Worm (Caenorhabditis elegans): ENCODE results near the gene pacl-1.
A peak's percentile ranks its signal among the peaks of the same experiment; 100 is the strongest.

Gene pacl-1

DNA sequence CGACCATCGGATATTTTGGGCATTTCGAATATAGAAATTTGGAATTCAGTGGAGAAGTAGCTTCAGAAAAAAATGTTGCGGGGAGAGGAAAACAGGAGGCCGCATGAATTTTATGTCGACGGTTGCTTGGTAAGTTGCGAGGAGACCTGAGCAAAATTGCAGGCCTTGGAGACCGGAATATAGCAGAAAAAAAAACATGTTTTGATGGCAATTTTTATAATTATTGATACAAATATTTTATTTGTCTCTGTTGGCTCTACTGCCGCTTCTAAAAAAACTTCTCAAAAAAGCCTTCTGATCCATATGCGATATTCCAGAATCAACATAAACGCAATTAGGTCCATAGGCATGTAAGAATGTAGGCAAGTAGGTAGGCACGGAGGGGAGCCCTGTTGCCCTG lies at the start of gene pacl-1:
pacl-1 (minus strand) TSS at position 101 of the 400 bp plus-strand sequence.
- TF ChIP-seq lsy-2 (tag; optimal IDR thresholded peaks at IDR 0.05) (no peak), nhr-28 (tag; optimal IDR thresholded peaks at IDR 0.05) (no peak), arid-1 (GFP tag; conservative IDR thresholded peaks at IDR 0.05) (no peak), tra-1 (GFP tag; IDR thresholded peaks at IDR 0.05) (no peak), duxl-1 (tag; optimal IDR thresholded peaks at IDR 0.05; ENCODE audit: poor library complexity) (no peak), F37D6.2 (tag; optimal IDR thresholded peaks at IDR 0.05) (no peak), ceh-20 (GFP tag; IDR thresholded peaks at IDR 0.05) (no peak), lir-3 (tag; optimal IDR thresholded peaks at IDR 0.05) (no peak), pha-4 (GFP tag; IDR thresholded peaks at IDR 0.05) (no peak), pha-4 (tag; optimal IDR thresholded peaks at IDR 0.05) (no peak), php-3 (GFP tag; IDR thresholded peaks at IDR 0.05) (no peak), mdl-1 (tag; optimal IDR thresholded peaks at IDR 0.05) (no peak), dpl-1 (GFP tag; optimal IDR thresholded peaks at IDR 0.05) (no peak), nhr-76 (tag; optimal IDR thresholded peaks at IDR 0.05) (no peak), lin-13 (GFP tag; optimal IDR thresholded peaks at IDR 0.05) (no peak), Y48G9A.11 (GFP tag; IDR thresholded peaks at IDR 0.05) (no peak), madf-5 (GFP tag; IDR thresholded peaks at IDR 0.05) (no peak), gei-8 (GFP tag; optimal IDR thresholded peaks at IDR 0.05) (no peak)

DNA sequence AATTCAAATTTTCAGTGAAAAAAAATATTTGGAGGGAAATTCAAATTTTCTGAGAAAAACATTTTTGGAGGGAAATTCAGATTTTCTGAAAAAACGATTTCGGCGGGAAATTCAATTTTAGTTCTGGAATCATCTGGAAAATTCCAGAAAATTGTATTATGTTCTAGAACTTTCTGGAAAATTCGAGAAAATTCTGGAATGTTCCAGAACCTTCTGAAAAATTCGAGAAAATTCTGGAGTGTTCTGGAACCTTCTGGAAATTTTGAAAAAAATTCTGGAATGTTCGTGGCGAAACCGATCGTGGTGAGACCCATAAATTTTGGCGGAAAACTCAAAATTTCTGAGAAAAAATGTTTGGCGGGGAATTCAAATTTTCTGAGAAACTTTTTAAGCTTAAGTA lies 46.9 kb upstream of the pacl-1 start:
- TF ChIP-seq ama-1 (optimal IDR thresholded peaks at IDR 0.05) (no peak), snpc-1.2 (GFP tag; IDR thresholded peaks at IDR 0.05) (no peak), nhr-11 (tag; optimal IDR thresholded peaks at IDR 0.05) (no peak), ceh-44 (GFP tag; IDR thresholded peaks at IDR 0.05) (no peak), ZK546.5 (tag; optimal IDR thresholded peaks at IDR 0.05) (no peak), mxl-2 (GFP tag; conservative IDR thresholded peaks at IDR 0.05) (no peak), hif-1 (tag; optimal IDR thresholded peaks at IDR 0.05) (no peak), zip-2 (tag; optimal IDR thresholded peaks at IDR 0.05) (no peak), jun-1 (tag; optimal IDR thresholded peaks at IDR 0.05) (no peak), sdz-12 (GFP tag; optimal IDR thresholded peaks at IDR 0.05) (no peak), nhr-77 (tag; optimal IDR thresholded peaks at IDR 0.05) (no peak)

DNA sequence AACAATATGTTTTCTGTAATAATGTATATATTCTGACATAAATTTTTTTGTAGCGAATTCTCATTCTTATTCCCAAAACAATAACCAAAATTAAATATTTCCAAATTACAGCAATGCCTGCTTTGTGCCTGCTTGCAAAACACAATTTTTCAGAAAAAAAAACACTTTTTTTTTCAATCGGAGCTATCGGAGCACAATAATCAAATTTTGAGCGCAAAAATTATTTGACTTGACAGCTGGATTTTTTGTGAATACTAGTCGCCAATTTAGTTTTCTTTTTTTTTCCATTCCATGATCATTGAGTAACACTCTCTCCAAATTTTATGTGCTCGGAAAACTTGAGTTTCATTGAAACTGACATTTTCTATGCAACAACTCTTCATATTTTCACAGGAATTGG lies 42.0 kb upstream of the pacl-1 start, which contains the start of gene srh-180:
srh-180 (plus strand) TSS at position 301 of the 400 bp plus-strand sequence.
- TF ChIP-seq dmd-8 (GFP tag; IDR thresholded peaks at IDR 0.05) (no peak), Y75B8A.6 (GFP tag; IDR thresholded peaks at IDR 0.05) (no peak), unc-62 (GFP tag; optimal IDR thresholded peaks at IDR 0.05 in 1 of 2) (peak in 1 of 2 experiments; percentile 74), unc-62 (tag; optimal IDR thresholded peaks at IDR 0.05) (no peak)

DNA sequence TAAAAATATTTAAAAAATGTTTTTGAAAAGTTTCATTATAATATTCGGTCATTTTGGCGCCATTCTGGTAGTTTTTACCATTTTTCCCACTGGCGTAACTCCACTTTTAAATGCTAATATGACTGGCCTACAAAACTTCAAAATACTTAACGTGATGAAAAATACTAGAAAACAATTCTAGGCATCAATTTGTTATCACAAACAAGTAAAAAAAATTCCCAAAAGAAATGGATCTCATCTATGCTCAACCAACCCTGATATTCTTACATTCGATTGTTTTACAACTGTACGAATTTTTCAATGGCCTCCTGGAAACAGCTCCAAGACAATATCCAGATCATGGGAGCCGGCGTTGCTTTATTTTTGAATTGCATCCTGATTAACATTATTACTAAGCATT lies 39.8 kb upstream of the pacl-1 start, which contains the start of gene str-214:
str-214 (plus strand) TSS at position 301 of the 400 bp plus-strand sequence.
- no peak for TF ChIP-seq snpc-1.2 (GFP tag; IDR thresholded peaks at IDR 0.05)

DNA sequence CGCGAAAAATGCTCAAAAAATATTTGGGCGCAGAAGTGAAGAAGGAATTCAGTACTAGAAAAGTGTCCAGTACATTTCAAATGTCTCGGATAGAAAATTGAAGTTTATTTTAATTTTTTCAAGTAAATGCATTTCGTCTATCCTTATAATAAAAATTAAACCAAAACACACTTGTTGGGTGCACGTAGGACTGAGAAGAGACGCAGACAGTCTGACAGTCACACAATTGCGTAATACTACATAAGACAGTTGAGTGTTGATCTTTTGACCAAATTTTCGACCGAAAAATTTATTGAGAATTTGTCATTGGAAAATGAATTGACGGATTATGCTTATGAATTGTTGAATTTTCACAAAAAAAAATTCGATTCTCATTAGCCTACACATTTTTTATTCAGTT lies 34.3 kb upstream of the pacl-1 start, which contains the start of gene oac-7:
oac-7 (plus strand) TSS at position 283 of the 400 bp plus-strand sequence.
- peak in 1 of 2 experiments; percentile 52 for TF ChIP-seq unc-62 (GFP tag; optimal IDR thresholded peaks at IDR 0.05 in 1 of 2)
- no peak for TF ChIP-seq unc-62 (tag; optimal IDR thresholded peaks at IDR 0.05)
- no peak for TF ChIP-seq dmd-8 (GFP tag; IDR thresholded peaks at IDR 0.05)
- TF ChIP-seq Y105C5A.15 (GFP tag; IDR thresholded peaks at IDR 0.05): no peak
- TF ChIP-seq ces-1 (GFP tag; optimal IDR thresholded peaks at IDR 0.05): no peak
- TF ChIP-seq lim-7 (GFP tag; IDR thresholded peaks at IDR 0.05): no peak
- no peak for TF ChIP-seq nhr-10 (tag; optimal IDR thresholded peaks at IDR 0.05)
- TF ChIP-seq egl-27 (tag; optimal IDR thresholded peaks at IDR 0.05): no peak
- TF ChIP-seq spr-3 (GFP tag; optimal IDR thresholded peaks at IDR 0.05): no peak
- TF ChIP-seq cey-2 (tag; optimal IDR thresholded peaks at IDR 0.05; ENCODE audit: borderline replicate concordance, insufficient read depth): no peak
- peak; percentile 69 for TF ChIP-seq zip-2 (tag; optimal IDR thresholded peaks at IDR 0.05)
- no peak for TF ChIP-seq daf-16 (GFP tag; optimal IDR thresholded peaks at IDR 0.05)
- no peak for TF ChIP-seq daf-16 (tag; optimal IDR thresholded peaks at IDR 0.05)
- peak; percentile 10 for TF ChIP-seq duxl-1 (tag; optimal IDR thresholded peaks at IDR 0.05; ENCODE audit: poor library complexity)
- TF ChIP-seq nhr-28 (tag; optimal IDR thresholded peaks at IDR 0.05): peak; percentile 72
- peak; percentile 20; the same call in 1 of the 2 replicates for TF ChIP-seq dmd-6 (GFP tag; IDR thresholded peaks at IDR 0.05)
- peak; percentile 37 for TF ChIP-seq hlh-30 (tag; optimal IDR thresholded peaks at IDR 0.05; ENCODE audit: insufficient read depth)
- TF ChIP-seq mep-1 (tag; optimal IDR thresholded peaks at IDR 0.05): no peak
- TF ChIP-seq hif-1 (tag; optimal IDR thresholded peaks at IDR 0.05): peak in 1 of 2 experiments; percentile 50
- TF ChIP-seq php-3 (GFP tag; IDR thresholded peaks at IDR 0.05): no peak
